Worm (Caenorhabditis elegans) whole organism, late embryonic: ENCODE results near the gene B0457.6.

Experiments
- C08G9.2 ChIP-seq: sonication (generic microtip); optimal IDR thresholded peaks from 2 replicates; lab custom pipeline; 2016; ENCODE audit warnings: mild to moderate bottlenecking, missing genetic modification characterization, moderate library complexity, missing compliant biosample characterization
- K02D7.2 ChIP-seq: sonication (generic microtip); optimal IDR thresholded peaks from 2 replicates; lab custom pipeline; 2017; ENCODE audit warnings: mild to moderate bottlenecking, missing genetic modification characterization, missing compliant biosample characterization
- K09A11.1 ChIP-seq: sonication (generic microtip); optimal IDR thresholded peaks from 2 replicates; lab custom pipeline; 2017; ENCODE audit warnings: antibody characterized with exemption, mild to moderate bottlenecking, missing genetic modification characterization, missing compliant biosample characterization; ENCODE audit not compliant: insufficient read depth
- T23F11.4 ChIP-seq: fragments of 200-800 bp; sonication (Bioruptor generic); optimal IDR thresholded peaks from 2 replicates; lab custom pipeline; 2018; ENCODE audit warnings: mild to moderate bottlenecking, missing genetic modification characterization, missing compliant biosample characterization
- Y22D7AL.16 ChIP-seq: sonication (generic microtip); optimal IDR thresholded peaks from 2 replicates; lab custom pipeline; 2016; ENCODE audit warnings: missing genetic modification characterization, missing compliant biosample characterization
- ahr-1 ChIP-seq: sonication (generic microtip); optimal IDR thresholded peaks from 2 replicates; lab custom pipeline; 2016; ENCODE audit warnings: missing genetic modification characterization, missing compliant biosample characterization
- ama-1 ChIP-seq: fragments of 150-350 bp; optimal IDR thresholded peaks from 2 replicates; lab custom pipeline; 2014
- ceh-14 ChIP-seq: sonication (generic microtip); optimal IDR thresholded peaks from 2 replicates; lab custom pipeline; 2016; ENCODE audit warnings: missing genotype, missing genetic modification characterization, missing compliant biosample characterization
- ceh-18 ChIP-seq: sonication (generic microtip); optimal IDR thresholded peaks from 2 replicates; lab custom pipeline; 2016; ENCODE audit warnings: missing genetic modification characterization, missing compliant biosample characterization
- ceh-19 ChIP-seq: fragments of 200-800 bp; sonication (Bioruptor generic); optimal IDR thresholded peaks from 2 replicates; lab custom pipeline; 2018; ENCODE audit warnings: mild to moderate bottlenecking, missing genetic modification characterization, missing compliant biosample characterization
- ceh-22 ChIP-seq: sonication (generic microtip); optimal IDR thresholded peaks from 2 replicates; lab custom pipeline; 2017; ENCODE audit warnings: missing biosample characterization, missing genetic modification characterization
- ceh-24 ChIP-seq: sonication (generic microtip); optimal IDR thresholded peaks from 2 replicates; lab custom pipeline; 2016; ENCODE audit warnings: mild to moderate bottlenecking, missing genetic modification characterization, missing compliant biosample characterization
- ceh-31 ChIP-seq: sonication (generic microtip); optimal IDR thresholded peaks from 2 replicates; lab custom pipeline; 2016; ENCODE audit warnings: missing genetic modification characterization, missing compliant biosample characterization
- ceh-34 ChIP-seq: sonication (generic microtip); optimal IDR thresholded peaks from 2 replicates; lab custom pipeline; 2016; ENCODE audit warnings: mild to moderate bottlenecking, missing genetic modification characterization, missing compliant biosample characterization
- ceh-45 ChIP-seq: fragments of 200-800 bp; sonication (Bioruptor generic); IDR thresholded peaks from 2 replicates; pipeline ENCODE4 v1.3.6; 2022; ENCODE audit warnings: missing genetic modification reagents, missing genetic modification characterization, missing compliant biosample characterization
- ceh-48 ChIP-seq: sonication (generic microtip); optimal IDR thresholded peaks from 2 replicates; lab custom pipeline; 2016; ENCODE audit warnings: missing genetic modification characterization, inconsistent platforms, missing compliant biosample characterization
- dve-1 ChIP-seq: sonication (generic microtip); optimal IDR thresholded peaks from 2 replicates; lab custom pipeline; 2017; ENCODE audit warnings: antibody characterized with exemption, mild to moderate bottlenecking, missing genetic modification characterization, missing compliant biosample characterization
- elt-2 ChIP-seq: sonication (generic microtip); optimal IDR thresholded peaks from 2 replicates; lab custom pipeline; 2016; ENCODE audit warnings: missing genetic modification reagents, missing genetic modification characterization, missing compliant biosample characterization
- elt-4 ChIP-seq: sonication (generic microtip); optimal IDR thresholded peaks from 2 replicates; lab custom pipeline; 2016; ENCODE audit warnings: missing genetic modification characterization, missing compliant biosample characterization
- eyg-1 ChIP-seq: sonication (generic microtip); optimal IDR thresholded peaks from 2 replicates; lab custom pipeline; 2016; ENCODE audit warnings: missing genotype, missing genetic modification characterization, missing compliant biosample characterization
- fax-1 ChIP-seq: sonication (generic microtip); optimal IDR thresholded peaks from 2 replicates; lab custom pipeline; 2016; ENCODE audit warnings: missing genotype, missing genetic modification characterization, missing compliant biosample characterization
- gmeb-2 ChIP-seq: sonication (generic microtip); optimal IDR thresholded peaks from 2 replicates; lab custom pipeline; 2016; ENCODE audit warnings: missing genetic modification characterization, inconsistent platforms, missing compliant biosample characterization
- hlh-13 ChIP-seq: fragments of 200-800 bp; sonication (Bioruptor generic); optimal IDR thresholded peaks from 2 replicates; lab custom pipeline; 2018; ENCODE audit warnings: mild to moderate bottlenecking, missing genetic modification characterization, missing compliant biosample characterization
- hlh-15 ChIP-seq: sonication (generic microtip); optimal IDR thresholded peaks from 2 replicates; lab custom pipeline; 2016; ENCODE audit warnings: missing genetic modification characterization, missing compliant biosample characterization
- hlh-30 ChIP-seq: sonication (generic microtip); optimal IDR thresholded peaks from 2 replicates; lab custom pipeline; 2017; ENCODE audit warnings: antibody characterized with exemption, missing genetic modification characterization, missing compliant biosample characterization; ENCODE audit not compliant: insufficient read depth
- hlh-6 ChIP-seq: sonication (generic microtip); optimal IDR thresholded peaks from 2 replicates; lab custom pipeline; 2016; ENCODE audit warnings: missing genotype, missing genetic modification characterization, missing compliant biosample characterization
- nhr-11 ChIP-seq: fragments of 150-350 bp; optimal IDR thresholded peaks from 2 replicates; lab custom pipeline; 2014; ENCODE audit warnings: missing biosample characterization, missing genetic modification characterization
- nhr-232 ChIP-seq: sonication (generic microtip); optimal IDR thresholded peaks from 2 replicates; lab custom pipeline; 2016; ENCODE audit warnings: missing genetic modification characterization, missing compliant biosample characterization
- npax-4 ChIP-seq: sonication (generic microtip); optimal IDR thresholded peaks from 2 replicates; lab custom pipeline; 2016; ENCODE audit warnings: missing genetic modification characterization, missing compliant biosample characterization
- pax-1 ChIP-seq: fragments of 150-350 bp; optimal IDR thresholded peaks from 2 replicates; lab custom pipeline; 2014; ENCODE audit warnings: missing biosample characterization, missing genetic modification characterization
- pha-2 ChIP-seq: sonication (generic microtip); optimal IDR thresholded peaks from 2 replicates; lab custom pipeline; 2017; ENCODE audit warnings: mild to moderate bottlenecking, missing genetic modification characterization, missing compliant biosample characterization
- pha-4 ChIP-seq: fragments of 150-350 bp; optimal IDR thresholded peaks from 2 replicates; lab custom pipeline; 2018; ENCODE audit warnings: missing biosample characterization, missing genetic modification reagents, missing genetic modification characterization
- pros-1 ChIP-seq: fragments of 150-350 bp; optimal IDR thresholded peaks from 2 replicates; lab custom pipeline; 2014; ENCODE audit warnings: missing biosample characterization, missing genetic modification reagents, missing genetic modification characterization
- ref-2 ChIP-seq: sonication (generic microtip); optimal IDR thresholded peaks from 2 replicates; lab custom pipeline; 2016; ENCODE audit warnings: missing genetic modification characterization, missing compliant biosample characterization
- sox-4 ChIP-seq: sonication (generic microtip); optimal IDR thresholded peaks from 2 replicates; lab custom pipeline; 2017; ENCODE audit warnings: mild to moderate bottlenecking, missing genetic modification characterization, inconsistent platforms, missing compliant biosample characterization
- syd-9 ChIP-seq: sonication (generic microtip); optimal IDR thresholded peaks from 2 replicates; lab custom pipeline; 2016; ENCODE audit warnings: mild to moderate bottlenecking, missing genetic modification characterization, moderate library complexity, missing compliant biosample characterization
- tbx-2 ChIP-seq: sonication (generic microtip); optimal IDR thresholded peaks from 2 replicates; lab custom pipeline; 2016; ENCODE audit warnings: missing genetic modification characterization, missing compliant biosample characterization
- tbx-7 ChIP-seq: sonication (generic microtip); optimal IDR thresholded peaks from 2 replicates; lab custom pipeline; 2016; ENCODE audit warnings: missing genotype, missing genetic modification characterization, missing compliant biosample characterization
- ttx-3 ChIP-seq: sonication (generic microtip); optimal IDR thresholded peaks from 2 replicates; lab custom pipeline; 2016; ENCODE audit warnings: missing genetic modification reagents, missing genetic modification characterization, missing compliant biosample characterization
- unc-42 ChIP-seq: sonication (generic microtip); optimal IDR thresholded peaks from 2 replicates; lab custom pipeline; 2016; ENCODE audit warnings: missing genotype, missing genetic modification characterization, missing compliant biosample characterization
- unc-86 ChIP-seq: sonication (generic microtip); optimal IDR thresholded peaks from 2 replicates; lab custom pipeline; 2016; ENCODE audit warnings: missing genetic modification characterization, missing compliant biosample characterization
- ztf-16 ChIP-seq: sonication (generic microtip); optimal IDR thresholded peaks from 2 replicates; lab custom pipeline; 2017; ENCODE audit warnings: missing genetic modification characterization, missing compliant biosample characterization

B0457.6 gene

ce11 chrII:8947391-8947790 lies 25.2 kb downstream of the B0457.6 start, which contains the start of gene cutl-15:
Gene cutl-15 (minus strand): TSS chrII:8947688.
- no peak for TF ChIP-seq ama-1 (lab: Kevin White, UChicago)
- no peak for TF ChIP-seq hlh-15

- TF ChIP-seq pha-4 (no peak), unc-42 (tag; lab: Kevin White, UChicago) (peak; percentile 54)
Measured at ce11 chrII:8948640-8949039, 26.4 kb downstream of the B0457.6 start.

ce11 chrII:8951270-8951669 lies 29.0 kb downstream of the B0457.6 start:
- TF ChIP-seq Y22D7AL.16 (tag; lab: Kevin White, UChicago) = no peak
- no peak for TF ChIP-seq ceh-48
- peak; percentile 27 for TF ChIP-seq ceh-14 (tag; lab: Kevin White, UChicago)
- TF ChIP-seq ceh-34 = no peak
- no peak for TF ChIP-seq ceh-22 (tag; lab: Kevin White, UChicago)
- peak; percentile 43 for TF ChIP-seq ceh-31 (tag; lab: Kevin White, UChicago)
- TF ChIP-seq npax-4 = no peak
- TF ChIP-seq K02D7.2 (tag; lab: Kevin White, UChicago) = no peak
- no peak for TF ChIP-seq sox-4 (tag; lab: Kevin White, UChicago)
- no peak for TF ChIP-seq tbx-7 (tag; lab: Kevin White, UChicago)
- TF ChIP-seq hlh-30 = no peak
- TF ChIP-seq ceh-45 (GFP tag; lab: Robert Waterston, UW) = no peak
- TF ChIP-seq ttx-3 (tag; lab: Kevin White, UChicago) = no peak
- no peak for TF ChIP-seq nhr-11 (tag; lab: Kevin White, UChicago)
- no peak for TF ChIP-seq gmeb-2 (tag; lab: Kevin White, UChicago)
- no peak for TF ChIP-seq ceh-18 (tag; lab: Kevin White, UChicago)
- TF ChIP-seq ama-1 (lab: Kevin White, UChicago) = no peak

ce11 chrII:8953703-8954102 lies 31.5 kb downstream of the B0457.6 start:
- TF ChIP-seq npax-4 (no peak), fax-1 (tag; lab: Kevin White, UChicago) (no peak), ceh-19 (no peak), K09A11.1 (tag; lab: Kevin White, UChicago) (no peak), ceh-24 (tag; lab: Kevin White, UChicago) (no peak), unc-42 (tag; lab: Kevin White, UChicago) (no peak), nhr-232 (tag; lab: Kevin White, UChicago) (no peak), hlh-13 (no peak), pha-2 (no peak), elt-4 (tag; lab: Kevin White, UChicago) (no peak), Y22D7AL.16 (tag; lab: Kevin White, UChicago) (no peak), ama-1 (lab: Kevin White, UChicago) (no peak), elt-2 (tag; lab: Kevin White, UChicago) (no peak), ztf-16 (tag; lab: Kevin White, UChicago) (no peak), ref-2 (tag; lab: Kevin White, UChicago) (no peak), pax-1 (tag; lab: Kevin White, UChicago) (no peak), ceh-14 (tag; lab: Kevin White, UChicago) (no peak)

ce11 chrII:8956896-8957295 lies 34.7 kb downstream of the B0457.6 start:
- TF ChIP-seq dve-1 = no peak
- TF ChIP-seq pros-1 (tag; lab: Kevin White, UChicago) = no peak
- TF ChIP-seq unc-86 (tag; lab: Kevin White, UChicago) = no peak
- no peak for TF ChIP-seq eyg-1
- no peak for TF ChIP-seq syd-9 (tag; lab: Kevin White, UChicago)
- TF ChIP-seq C08G9.2 (tag; lab: Kevin White, UChicago) = no peak
- TF ChIP-seq T23F11.4 = no peak
- TF ChIP-seq ceh-22 (tag; lab: Kevin White, UChicago) = no peak
- no peak for TF ChIP-seq tbx-2
- peak; percentile 95 for TF ChIP-seq unc-42 (tag; lab: Kevin White, UChicago)
- TF ChIP-seq hlh-6 (tag; lab: Kevin White, UChicago) = no peak
- TF ChIP-seq ceh-14 (tag; lab: Kevin White, UChicago) = peak; percentile 9
- no peak for TF ChIP-seq ceh-18 (tag; lab: Kevin White, UChicago)
- TF ChIP-seq ahr-1 (tag; lab: Kevin White, UChicago) = no peak
